Worm (Caenorhabditis elegans) whole organism, L3 larva: ENCODE data around the gene F22B3.5.

Experiments
- R02D3.7 ChIP-seq: fragments of 150-350 bp; optimal IDR thresholded peaks from 2 replicates; lab custom pipeline; 2014; ENCODE audit warnings: missing biosample characterization, missing genetic modification characterization
- ZK546.5 ChIP-seq: sonication (generic microtip); optimal IDR thresholded peaks from 2 replicates; lab custom pipeline; 2017; ENCODE audit warnings: missing biosample characterization, missing genetic modification characterization
- aly-2 ChIP-seq: fragments of 150-350 bp; optimal IDR thresholded peaks from 2 replicates; lab custom pipeline; 2014; ENCODE audit warnings: missing biosample characterization, missing genetic modification characterization
- ama-1 ChIP-seq: fragments of 150-350 bp; optimal IDR thresholded peaks from 2 replicates; lab custom pipeline; 2018
- ceh-16 ChIP-seq: sonication (generic microtip); optimal IDR thresholded peaks from 2 replicates; lab custom pipeline; 2017; ENCODE audit warnings: missing biosample characterization, missing genetic modification characterization
- ceh-28 ChIP-seq: fragments of 150-350 bp; optimal IDR thresholded peaks from 2 replicates; lab custom pipeline; 2014; ENCODE audit warnings: missing biosample characterization, missing genetic modification reagents, missing genetic modification characterization
- ceh-82 ChIP-seq: fragments of 150-350 bp; optimal IDR thresholded peaks from 2 replicates; lab custom pipeline; 2014; ENCODE audit warnings: missing biosample characterization, missing genetic modification characterization
- ceh-9 ChIP-seq: sonication (generic microtip); optimal IDR thresholded peaks from 2 replicates; lab custom pipeline; 2018; ENCODE audit warnings: missing biosample characterization, missing genetic modification characterization
- daf-12 ChIP-seq: fragments of 150-350 bp; optimal IDR thresholded peaks from 2 replicates; lab custom pipeline; 2014; ENCODE audit warnings: missing biosample characterization, missing genetic modification reagents, missing genetic modification characterization
- egl-27 ChIP-seq: sonication (generic microtip); optimal IDR thresholded peaks from 4 replicates; lab custom pipeline; 2017; ENCODE audit warnings: missing biosample characterization, missing genetic modification reagents, missing genetic modification characterization
- elt-1 ChIP-seq: fragments of 150-350 bp; optimal IDR thresholded peaks from 2 replicates; lab custom pipeline; 2014; ENCODE audit warnings: missing biosample characterization, missing genetic modification characterization
- elt-2 ChIP-seq: sonication (generic microtip); optimal IDR thresholded peaks from 2 replicates; lab custom pipeline; 2016; ENCODE audit warnings: missing genetic modification reagents, mild to moderate bottlenecking, missing genetic modification characterization, missing compliant biosample characterization
- eor-1 ChIP-seq, 2 experiments: fragments of 150-350 bp; optimal IDR thresholded peaks; 2 replicates each; lab custom pipeline; 2014 to 2018; ENCODE audit warnings: missing biosample characterization in 2 of 2, missing genetic modification characterization in 2 of 2
- fkh-10 ChIP-seq: sonication (generic microtip); optimal IDR thresholded peaks from 2 replicates; lab custom pipeline; 2017; ENCODE audit warnings: missing biosample characterization, missing genetic modification reagents, missing genetic modification characterization
- fkh-2 ChIP-seq: fragments of 150-350 bp; optimal IDR thresholded peaks from 2 replicates; lab custom pipeline; 2014; ENCODE audit warnings: missing biosample characterization, missing genetic modification reagents, missing genetic modification characterization
- fos-1 ChIP-seq: fragments of 150-350 bp; optimal IDR thresholded peaks from 2 replicates; lab custom pipeline; 2014; ENCODE audit warnings: missing biosample characterization, missing genetic modification characterization
- hmg-11 ChIP-seq: sonication (generic microtip); optimal IDR thresholded peaks from 2 replicates; lab custom pipeline; 2016; ENCODE audit warnings: missing genetic modification characterization, missing compliant biosample characterization
- jun-1 ChIP-seq: fragments of 150-350 bp; optimal IDR thresholded peaks from 2 replicates; lab custom pipeline; 2014; ENCODE audit warnings: missing biosample characterization, missing genetic modification reagents, missing genetic modification characterization
- lin-15B ChIP-seq: fragments of 150-350 bp; optimal IDR thresholded peaks from 2 replicates; lab custom pipeline; 2014; ENCODE audit warnings: missing biosample characterization, missing genetic modification characterization
- lin-39 ChIP-seq: fragments of 150-350 bp; optimal IDR thresholded peaks from 2 replicates; lab custom pipeline; 2018; ENCODE audit warnings: missing biosample characterization, missing genetic modification reagents, missing genetic modification characterization
- lsy-12 ChIP-seq: sonication (generic microtip); optimal IDR thresholded peaks from 2 replicates; lab custom pipeline; 2016; ENCODE audit warnings: mild to moderate bottlenecking, missing genetic modification characterization, missing compliant biosample characterization
- mml-1 ChIP-seq: fragments of 150-350 bp; sonication (generic microtip); optimal IDR thresholded peaks from 3 replicates; lab custom pipeline; 2014; ENCODE audit warnings: missing biosample characterization, missing genetic modification characterization
- nhr-11 ChIP-seq: fragments of 150-350 bp; optimal IDR thresholded peaks from 2 replicates; lab custom pipeline; 2014; ENCODE audit warnings: missing biosample characterization, missing genetic modification characterization
- nhr-12 ChIP-seq: fragments of 150-350 bp; optimal IDR thresholded peaks from 2 replicates; lab custom pipeline; 2014; ENCODE audit warnings: missing biosample characterization, missing genetic modification characterization
- nhr-23 ChIP-seq: fragments of 150-350 bp; optimal IDR thresholded peaks from 2 replicates; lab custom pipeline; 2014; ENCODE audit warnings: missing biosample characterization, missing genetic modification reagents, missing genetic modification characterization
- nhr-25 ChIP-seq: sonication (generic microtip); optimal IDR thresholded peaks from 2 replicates; lab custom pipeline; 2017; ENCODE audit warnings: missing biosample characterization, missing genetic modification characterization
- nhr-67 ChIP-seq: fragments of 150-350 bp; optimal IDR thresholded peaks from 2 replicates; lab custom pipeline; 2014; ENCODE audit warnings: missing biosample characterization, missing genetic modification characterization
- nhr-76 ChIP-seq: fragments of 150-350 bp; sonication (generic microtip); optimal IDR thresholded peaks from 5 replicates; lab custom pipeline; 2014; ENCODE audit warnings: missing biosample characterization, missing genetic modification characterization
- nhr-77 ChIP-seq: fragments of 150-350 bp; optimal IDR thresholded peaks from 2 replicates; lab custom pipeline; 2014; ENCODE audit warnings: missing biosample characterization, missing genetic modification characterization
- pha-4 ChIP-seq: fragments of 150-350 bp; optimal IDR thresholded peaks from 2 replicates; lab custom pipeline; 2014; ENCODE audit warnings: missing biosample characterization, missing genetic modification reagents, missing genetic modification characterization
- pqm-1 ChIP-seq: fragments of 150-350 bp; optimal IDR thresholded peaks from 2 replicates; lab custom pipeline; 2017; ENCODE audit warnings: missing biosample characterization, missing genetic modification characterization, inconsistent platforms
- sea-2 ChIP-seq: fragments of 150-350 bp; sonication (generic microtip); optimal IDR thresholded peaks from 4 replicates; lab custom pipeline; 2014; ENCODE audit warnings: missing biosample characterization, missing genetic modification reagents, missing genetic modification characterization
- snpc-4 ChIP-seq: fragments of 150-350 bp; optimal IDR thresholded peaks from 2 replicates; lab custom pipeline; 2014; ENCODE audit warnings: missing biosample characterization, missing genetic modification characterization
- unc-39 ChIP-seq: sonication (generic microtip); optimal IDR thresholded peaks from 4 replicates; lab custom pipeline; 2017; ENCODE audit warnings: missing biosample characterization, missing genetic modification characterization
- zag-1 ChIP-seq: fragments of 150-350 bp; optimal IDR thresholded peaks from 2 replicates; lab custom pipeline; 2014; ENCODE audit warnings: missing biosample characterization, missing genetic modification characterization
- ztf-11 ChIP-seq: fragments of 150-350 bp; optimal IDR thresholded peaks from 2 replicates; lab custom pipeline; 2014; ENCODE audit warnings: missing biosample characterization, missing genetic modification characterization
- ztf-4 ChIP-seq: fragments of 150-350 bp; optimal IDR thresholded peaks from 2 replicates; lab custom pipeline; 2014; ENCODE audit warnings: missing biosample characterization, missing genetic modification characterization

F22B3.5 gene

DNA sequence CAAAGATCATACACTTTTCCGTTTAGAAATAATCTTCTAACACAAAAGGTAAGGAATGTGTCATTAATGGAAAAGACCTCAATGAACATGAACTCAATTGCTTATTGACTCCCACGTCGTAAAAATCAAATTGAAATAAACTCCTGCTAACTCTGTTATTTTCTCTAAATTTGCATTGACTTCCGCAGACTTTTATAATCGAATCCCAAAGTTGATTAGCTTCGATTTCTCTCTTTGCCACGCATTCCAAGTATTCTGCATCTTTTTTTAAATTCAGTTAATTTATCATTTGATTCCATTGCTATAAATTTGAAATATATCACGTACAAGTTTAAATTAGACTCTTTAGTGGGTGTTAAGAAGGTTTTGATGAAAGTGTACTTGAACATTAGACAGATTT lies 27.9 kb downstream of the F22B3.5 start:
- no peak for TF ChIP-seq ceh-16 (tag; lab: Kevin White, UChicago)
- TF ChIP-seq nhr-11 (tag; lab: Kevin White, UChicago) = peak; percentile 9

ce11 chrIV:11379254-11379653 lies 37.4 kb downstream of the F22B3.5 start, which contains the start of gene fbxb-76:
TSS of gene fbxb-76 (minus strand) at chrIV:11379354.
- TF ChIP-seq ceh-9 (tag; lab: Kevin White, UChicago) (no peak), fkh-2 (tag; lab: Kevin White, UChicago) (no peak), lin-15B (tag; lab: Kevin White, UChicago) (no peak), nhr-77 (tag; lab: Kevin White, UChicago) (no peak), aly-2 (tag; lab: Kevin White, UChicago) (no peak), R02D3.7 (tag; lab: Kevin White, UChicago) (no peak), ceh-82 (tag; lab: Kevin White, UChicago) (no peak), fkh-10 (GFP tag; lab: Kevin White, UChicago) (no peak), ceh-28 (tag; lab: Kevin White, UChicago) (no peak), nhr-25 (tag; lab: Kevin White, UChicago) (no peak), unc-39 (tag; lab: Kevin White, UChicago) (no peak), nhr-67 (tag; lab: Kevin White, UChicago) (no peak), ceh-16 (tag; lab: Kevin White, UChicago) (no peak)

DNA sequence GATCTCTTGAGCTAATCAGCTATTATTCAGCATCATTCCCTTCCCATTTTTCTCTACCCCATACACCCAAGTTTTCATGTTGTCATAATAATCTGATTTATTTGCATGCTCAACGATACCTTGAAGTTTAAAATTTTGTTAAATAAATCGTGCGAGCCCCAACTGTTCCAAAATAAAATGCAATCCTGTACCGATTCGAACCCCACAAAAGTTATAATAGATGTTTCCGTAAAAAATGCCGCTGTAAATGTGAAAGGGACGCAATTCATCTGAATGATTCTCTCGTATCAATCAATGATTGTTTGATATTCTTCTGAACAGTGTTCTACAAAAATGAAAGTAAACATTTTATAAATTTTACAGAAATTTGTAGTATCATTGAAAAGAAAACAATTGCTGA lies 39.2 kb downstream of the F22B3.5 start:
- TF ChIP-seq eor-1 (tag; optimal IDR thresholded peaks at IDR 0.05; lab: Kevin White, UChicago) = no peak
- no peak for TF ChIP-seq fkh-2 (tag; lab: Kevin White, UChicago)
- TF ChIP-seq snpc-4 (tag; lab: Kevin White, UChicago) = no peak
- TF ChIP-seq ZK546.5 (tag; lab: Kevin White, UChicago) = no peak
- no peak for TF ChIP-seq ceh-28 (tag; lab: Kevin White, UChicago)
- no peak for TF ChIP-seq ama-1 (lab: Kevin White, UChicago)
- no peak for TF ChIP-seq R02D3.7 (tag; lab: Kevin White, UChicago)
- TF ChIP-seq nhr-76 (tag; lab: Kevin White, UChicago) = no peak
- no peak for TF ChIP-seq fkh-10 (GFP tag; lab: Kevin White, UChicago)
- no peak for TF ChIP-seq elt-2 (tag; lab: Kevin White, UChicago)
- no peak for TF ChIP-seq ztf-4
- TF ChIP-seq hmg-11 (tag; lab: Kevin White, UChicago) = no peak
- no peak for TF ChIP-seq jun-1 (tag; lab: Kevin White, UChicago)
- TF ChIP-seq ztf-11 (tag; lab: Kevin White, UChicago) = no peak
- TF ChIP-seq mml-1 (tag; lab: Kevin White, UChicago) = no peak
- TF ChIP-seq lsy-12 (tag; lab: Kevin White, UChicago) = no peak
- TF ChIP-seq zag-1 (tag; lab: Kevin White, UChicago) = no peak
- no peak for TF ChIP-seq fos-1 (tag; lab: Kevin White, UChicago)
- no peak for TF ChIP-seq ceh-9 (tag; lab: Kevin White, UChicago)

DNA sequence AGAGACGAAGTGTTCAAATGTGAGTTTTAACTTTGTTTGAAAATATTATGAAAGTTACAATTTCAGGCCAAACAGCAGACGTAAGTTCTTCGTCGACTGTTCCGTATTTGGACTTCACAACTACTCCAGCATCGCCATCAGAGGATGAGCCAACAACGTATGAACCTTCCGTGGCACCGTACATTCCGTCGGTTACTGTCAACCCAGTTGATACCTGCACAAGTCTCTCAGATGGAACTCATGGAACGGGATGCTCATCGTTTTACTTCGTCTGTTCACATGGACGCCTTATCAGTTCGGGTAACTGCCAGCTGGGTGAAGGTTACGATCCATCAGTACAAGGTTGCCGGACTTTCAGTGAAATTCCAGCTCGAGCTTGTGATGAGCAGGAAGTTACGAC lies 40.9 kb downstream of the F22B3.5 start:
- no peak for TF ChIP-seq nhr-77 (tag; lab: Kevin White, UChicago)
- TF ChIP-seq fos-1 (tag; lab: Kevin White, UChicago) = no peak
- TF ChIP-seq nhr-25 (tag; lab: Kevin White, UChicago) = no peak
- no peak for TF ChIP-seq sea-2

DNA sequence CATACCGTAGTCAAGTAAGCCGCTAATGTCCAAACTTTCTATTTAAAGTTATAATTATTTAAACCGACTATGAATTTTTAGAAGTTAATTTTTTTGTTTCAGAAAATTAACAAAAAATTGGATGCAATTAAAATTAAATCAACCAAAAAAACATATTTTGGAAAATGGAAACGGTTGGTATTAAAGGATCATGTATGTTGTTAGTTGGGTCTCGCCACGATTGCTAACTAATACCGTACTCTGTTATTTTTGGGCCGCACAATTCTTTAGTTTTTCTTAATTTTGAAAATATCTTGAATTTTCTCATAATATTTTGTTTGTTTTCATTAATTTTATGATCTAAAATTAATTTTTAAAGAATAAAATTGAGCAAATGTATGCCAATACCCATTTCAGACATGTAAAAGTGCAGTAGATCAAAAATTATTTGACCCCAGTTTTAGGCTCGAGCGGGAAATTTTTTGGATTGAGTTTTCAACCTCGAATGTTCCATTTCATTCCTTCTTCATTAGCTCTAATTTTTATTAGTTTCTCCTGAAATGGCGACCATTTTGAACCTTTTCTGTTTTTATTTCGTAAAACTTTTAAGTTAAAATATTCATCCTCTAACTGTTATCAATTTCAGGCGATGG lies 44.1 kb downstream of the F22B3.5 start, which contains the start of gene cbd-1:
Gene cbd-1, plus strand, starts transcription at position 626 of the 632 bp plus-strand sequence.
- TF ChIP-seq ZK546.5 (tag; lab: Kevin White, UChicago) (no peak), fkh-10 (GFP tag; lab: Kevin White, UChicago) (no peak), aly-2 (tag; lab: Kevin White, UChicago) (no peak), pha-4 (no peak), ceh-28 (tag; lab: Kevin White, UChicago) (no peak), daf-12 (tag; lab: Kevin White, UChicago) (no peak), lin-15B (tag; lab: Kevin White, UChicago) (no peak), egl-27 (tag; lab: Kevin White, UChicago) (no peak), nhr-23 (tag; lab: Kevin White, UChicago) (no peak), nhr-12 (tag; lab: Kevin White, UChicago) (no peak), hmg-11 (tag; lab: Kevin White, UChicago) (no peak), lin-39 (tag; lab: Kevin White, UChicago) (no peak), nhr-67 (tag; lab: Kevin White, UChicago) (no peak), pqm-1 (tag; lab: Kevin White, UChicago) (no peak), lsy-12 (tag; lab: Kevin White, UChicago) (no peak), elt-1 (tag; lab: Kevin White, UChicago) (no peak)
